Worm (Caenorhabditis elegans) whole organism, L2 larva: Measurements from ENCODE around the gene Y76B12C.8.

Experiments used
- F13H6.1 ChIP-seq: sonication (generic microtip); optimal IDR thresholded peaks from 2 replicates; lab custom pipeline; 2016; ENCODE audit warnings: missing genetic modification characterization, missing compliant biosample characterization
- R02D3.7 ChIP-seq: fragments of 150-350 bp; optimal IDR thresholded peaks from 2 replicates; lab custom pipeline; 2014; ENCODE audit warnings: missing biosample characterization, missing genetic modification characterization
- Y55F3AM.14 ChIP-seq: fragments of 200-800 bp; sonication (Bioruptor generic); optimal IDR thresholded peaks from 2 replicates; lab custom pipeline; 2018; ENCODE audit warnings: mild to moderate bottlenecking, missing genetic modification characterization, missing compliant biosample characterization
- ZK546.5 ChIP-seq: sonication (generic microtip); optimal IDR thresholded peaks from 2 replicates; lab custom pipeline; 2017; ENCODE audit warnings: missing biosample characterization, missing genetic modification characterization
- alr-1 ChIP-seq: fragments of 150-350 bp; optimal IDR thresholded peaks from 2 replicates; lab custom pipeline; 2014; ENCODE audit warnings: missing biosample characterization, missing genetic modification characterization
- aly-2 ChIP-seq: fragments of 150-350 bp; optimal IDR thresholded peaks from 2 replicates; lab custom pipeline; 2014; ENCODE audit warnings: missing biosample characterization, missing genetic modification characterization
- ama-1 ChIP-seq: fragments of 150-350 bp; optimal IDR thresholded peaks from 2 replicates; lab custom pipeline; 2018; ENCODE audit warnings: inconsistent platforms
- blmp-1 ChIP-seq: sonication (generic microtip); optimal IDR thresholded peaks from 2 replicates; lab custom pipeline; 2017; ENCODE audit warnings: missing genetic modification characterization, mild to moderate bottlenecking, missing compliant biosample characterization, antibody characterized with exemption, moderate library complexity; ENCODE audit not compliant: insufficient read depth
- ceh-16 ChIP-seq: fragments of 150-350 bp; optimal IDR thresholded peaks from 2 replicates; lab custom pipeline; 2014; ENCODE audit warnings: missing biosample characterization, missing genetic modification characterization
- ceh-82 ChIP-seq: fragments of 150-350 bp; optimal IDR thresholded peaks from 2 replicates; lab custom pipeline; 2014; ENCODE audit warnings: missing biosample characterization, missing genetic modification characterization
- crh-2 ChIP-seq: sonication (generic microtip); optimal IDR thresholded peaks from 2 replicates; lab custom pipeline; 2017; ENCODE audit warnings: missing biosample characterization, missing genetic modification characterization
- elt-1 ChIP-seq: fragments of 150-350 bp; optimal IDR thresholded peaks from 2 replicates; lab custom pipeline; 2014; ENCODE audit warnings: missing biosample characterization, missing genetic modification characterization
- fos-1 ChIP-seq: fragments of 150-350 bp; optimal IDR thresholded peaks from 2 replicates; lab custom pipeline; 2014; ENCODE audit warnings: missing biosample characterization, missing genetic modification characterization
- gmeb-1 ChIP-seq: fragments of 150-350 bp; optimal IDR thresholded peaks from 2 replicates; lab custom pipeline; 2014; ENCODE audit warnings: missing biosample characterization, missing genetic modification characterization
- lin-11 ChIP-seq: fragments of 150-350 bp; sonication (generic microtip); optimal IDR thresholded peaks from 2 replicates; lab custom pipeline; 2014; ENCODE audit warnings: missing biosample characterization, missing genetic modification characterization, inconsistent platforms, mixed read lengths
- lin-13 ChIP-seq: fragments of 150-350 bp; optimal IDR thresholded peaks from 2 replicates; lab custom pipeline; 2014; ENCODE audit warnings: missing biosample characterization, missing genetic modification reagents, missing genetic modification characterization
- lsy-2 ChIP-seq, 2 experiments: fragments of 150-350 bp in 1 of 2; sonication (generic microtip) in 1 of 2; optimal IDR thresholded peaks; 2 replicates each; lab custom pipeline; 2014 to 2017; ENCODE audit warnings: missing biosample characterization in 2 of 2, missing genetic modification characterization in 2 of 2
- mab-5 ChIP-seq: fragments of 150-350 bp; optimal IDR thresholded peaks from 2 replicates; lab custom pipeline; 2014; ENCODE audit warnings: missing biosample characterization, missing genetic modification characterization
- mbf-1 ChIP-seq: sonication (generic microtip); optimal IDR thresholded peaks from 2 replicates; lab custom pipeline; 2017; ENCODE audit warnings: missing biosample characterization, missing genetic modification characterization
- mdl-1 ChIP-seq, 2 experiments: fragments of 150-350 bp in 1 of 2; sonication (generic microtip) in 1 of 2; optimal IDR thresholded peaks; 2 replicates each; lab custom pipeline; 2017; ENCODE audit warnings: missing biosample characterization in 2 of 2, missing genetic modification characterization in 2 of 2
- nhr-11 ChIP-seq: fragments of 150-350 bp; optimal IDR thresholded peaks from 2 replicates; lab custom pipeline; 2014; ENCODE audit warnings: missing biosample characterization, missing genetic modification characterization
- nhr-12 ChIP-seq: fragments of 150-350 bp; optimal IDR thresholded peaks from 2 replicates; lab custom pipeline; 2014; ENCODE audit warnings: missing biosample characterization, missing genetic modification characterization
- nhr-21 ChIP-seq: fragments of 150-350 bp; optimal IDR thresholded peaks from 2 replicates; lab custom pipeline; 2014; ENCODE audit warnings: missing biosample characterization, missing genetic modification characterization
- nhr-23 ChIP-seq: fragments of 150-350 bp; optimal IDR thresholded peaks from 2 replicates; lab custom pipeline; 2014; ENCODE audit warnings: missing biosample characterization, missing genetic modification reagents, missing genetic modification characterization
- nhr-25 ChIP-seq: fragments of 150-350 bp; sonication (generic microtip); optimal IDR thresholded peaks from 3 replicates; lab custom pipeline; 2014; ENCODE audit warnings: missing biosample characterization, missing genetic modification characterization
- nhr-6 ChIP-seq: fragments of 150-350 bp; optimal IDR thresholded peaks from 2 replicates; lab custom pipeline; 2014; ENCODE audit warnings: missing biosample characterization, missing genetic modification characterization
- peb-1 ChIP-seq: fragments of 150-350 bp; optimal IDR thresholded peaks from 2 replicates; lab custom pipeline; 2014; ENCODE audit warnings: missing biosample characterization, missing genetic modification characterization
- sem-4 ChIP-seq: fragments of 150-350 bp; optimal IDR thresholded peaks from 2 replicates; lab custom pipeline; 2014; ENCODE audit warnings: missing biosample characterization, missing genetic modification reagents, missing genetic modification characterization
- sma-3 ChIP-seq: sonication (generic microtip); optimal IDR thresholded peaks from 2 replicates; lab custom pipeline; 2016; ENCODE audit warnings: missing genetic modification reagents, missing genetic modification characterization, missing compliant biosample characterization
- sma-9 ChIP-seq, 2 experiments: fragments of 150-350 bp in 1 of 2; sonication (generic microtip) in 1 of 2; optimal IDR thresholded peaks; 2 replicates each; lab custom pipeline; 2014 to 2016; ENCODE audit warnings: missing genetic modification characterization in 2 of 2, mild to moderate bottlenecking in 1 of 2, missing biosample characterization in 1 of 2, missing compliant biosample characterization in 1 of 2, missing genetic modification reagents in 1 of 2, moderate library complexity in 1 of 2
- snpc-4 ChIP-seq: fragments of 150-350 bp; optimal IDR thresholded peaks from 2 replicates; lab custom pipeline; 2014; ENCODE audit warnings: missing biosample characterization, missing genetic modification characterization
- zag-1 ChIP-seq: fragments of 150-350 bp; optimal IDR thresholded peaks from 2 replicates; lab custom pipeline; 2014; ENCODE audit warnings: missing biosample characterization, missing genetic modification characterization
- ztf-1 ChIP-seq: fragments of 200-800 bp; sonication (Bioruptor generic); conservative IDR thresholded peaks from 2 replicates; pipeline ENCODE4 v1.3.6; 2022; ENCODE audit warnings: missing genetic modification characterization, missing compliant biosample characterization
- ztf-11 ChIP-seq: sonication (generic microtip); optimal IDR thresholded peaks from 2 replicates; lab custom pipeline; 2017; ENCODE audit warnings: missing biosample characterization, missing genetic modification characterization

Gene Y76B12C.8

DNA sequence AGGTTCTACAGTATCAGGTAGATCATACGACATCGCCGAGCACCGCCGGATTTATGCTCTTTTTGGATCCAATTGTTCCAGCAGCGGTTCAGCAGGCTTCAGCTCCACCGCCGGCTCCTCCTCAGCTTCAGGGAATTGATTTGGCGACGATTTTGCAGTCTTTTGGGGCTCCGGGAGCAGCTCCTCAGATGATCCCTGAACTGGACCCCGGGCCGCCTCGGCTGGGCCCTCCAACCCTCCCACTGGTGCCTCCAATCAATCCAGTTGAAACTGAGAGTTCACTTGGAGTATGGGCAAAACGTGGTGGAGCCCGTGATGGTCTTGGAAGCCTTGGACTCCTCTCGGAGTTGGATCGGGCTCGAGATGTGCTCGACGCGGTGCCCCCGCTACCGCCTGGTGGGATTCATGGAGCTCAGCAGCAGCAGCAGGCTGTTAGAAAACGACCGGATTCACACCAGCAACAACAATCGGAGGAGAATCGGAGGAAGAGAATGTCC is 11.1 kb downstream of the Y76B12C.8 start:
- no peak for TF ChIP-seq mbf-1 (tag; lab: Kevin White, UChicago)
- TF ChIP-seq sma-3 (GFP tag; lab: Kevin White, UChicago) = no peak
- TF ChIP-seq aly-2 (tag; lab: Kevin White, UChicago) = no peak
- no peak for TF ChIP-seq sma-9 (GFP tag; optimal IDR thresholded peaks at IDR 0.05; lab: Kevin White, UChicago)
- no peak for TF ChIP-seq sma-9 (tag; optimal IDR thresholded peaks at IDR 0.05; lab: Kevin White, UChicago)
- no peak for TF ChIP-seq ama-1
- TF ChIP-seq lsy-2 (tag; optimal IDR thresholded peaks at IDR 0.05; lab: Kevin White, UChicago) = no peak
- TF ChIP-seq nhr-6 (tag; lab: Kevin White, UChicago) = no peak
- no peak for TF ChIP-seq ztf-1 (GFP tag; lab: Robert Waterston, UW)
- TF ChIP-seq fos-1 (tag; lab: Kevin White, UChicago) = no peak
- no peak for TF ChIP-seq snpc-4
- no peak for TF ChIP-seq lin-11 (tag; lab: Kevin White, UChicago)
- no peak for TF ChIP-seq nhr-11 (tag; lab: Kevin White, UChicago)
- TF ChIP-seq peb-1 (tag; lab: Kevin White, UChicago) = no peak
- TF ChIP-seq lin-13 (GFP tag; lab: Kevin White, UChicago) = no peak
- TF ChIP-seq nhr-23 (tag; lab: Kevin White, UChicago) = no peak
- TF ChIP-seq nhr-21 (tag; lab: Kevin White, UChicago) = no peak
- no peak for TF ChIP-seq crh-2 (tag; lab: Kevin White, UChicago)
- no peak for TF ChIP-seq nhr-12 (tag; lab: Kevin White, UChicago)
- no peak for TF ChIP-seq mdl-1 (tag; optimal IDR thresholded peaks at IDR 0.05; lab: Kevin White, UChicago)
- no peak for TF ChIP-seq ZK546.5 (tag; lab: Kevin White, UChicago)
- TF ChIP-seq, all 48 proteins: peak for 0

DNA sequence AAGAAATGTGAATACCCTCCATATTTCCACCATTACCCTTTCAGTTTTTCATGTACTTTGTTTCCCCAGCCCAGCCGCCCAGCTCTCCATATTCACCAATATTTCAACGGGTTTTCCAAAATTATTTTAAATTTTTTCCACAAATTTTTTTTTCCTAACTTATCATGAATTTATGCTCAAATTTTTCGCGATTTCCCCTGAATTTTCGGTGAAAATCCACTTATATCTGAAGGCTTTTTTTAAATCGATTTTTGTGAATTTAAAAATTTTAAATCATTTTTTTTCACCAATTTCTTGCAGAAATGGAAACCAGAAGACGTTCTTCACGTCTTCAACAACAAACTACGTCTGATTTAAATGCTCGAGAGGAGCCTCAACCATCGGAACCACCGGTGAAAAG is 13.0 kb downstream of the Y76B12C.8 start, which contains the start of gene xpc-1:
xpc-1 (plus strand) TSS at position 301 of the 400 bp plus-strand sequence.
- no peak for TF ChIP-seq lin-11 (tag; lab: Kevin White, UChicago)
- TF ChIP-seq nhr-25 (tag; lab: Kevin White, UChicago) = no peak
- no peak for TF ChIP-seq elt-1 (tag; lab: Kevin White, UChicago)
- TF ChIP-seq blmp-1 (tag; lab: Kevin White, UChicago) = no peak
- no peak for TF ChIP-seq ceh-16
- TF ChIP-seq sma-3 (GFP tag; lab: Kevin White, UChicago) = no peak
- TF ChIP-seq lsy-2 (tag; optimal IDR thresholded peaks at IDR 0.05; lab: Kevin White, UChicago) = no peak
- no peak for TF ChIP-seq nhr-23 (tag; lab: Kevin White, UChicago)
- no peak for TF ChIP-seq lin-13 (GFP tag; lab: Kevin White, UChicago)

DNA sequence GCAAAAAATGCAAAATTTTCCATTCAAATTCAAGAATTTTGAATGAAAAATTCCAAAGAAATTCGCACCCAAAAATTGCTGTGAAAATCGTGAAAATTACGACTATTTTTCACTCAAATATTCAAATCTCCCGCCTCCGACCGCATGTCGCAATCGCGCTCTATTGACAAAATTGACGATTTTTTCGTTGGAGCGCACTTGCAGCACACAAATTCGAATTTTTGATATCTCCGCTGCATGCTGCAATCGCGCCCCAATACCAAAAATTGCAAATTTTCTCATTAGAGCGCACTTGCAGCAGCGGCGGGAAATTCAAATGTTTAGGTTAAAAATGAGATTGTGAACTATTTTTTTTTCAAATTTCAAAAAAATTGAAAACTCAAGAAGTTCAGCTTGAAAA is 18.0 kb downstream of the Y76B12C.8 start:
- TF ChIP-seq mab-5 (tag; lab: Kevin White, UChicago) (no peak), ceh-16 (no peak), F13H6.1 (no peak), sem-4 (tag; lab: Kevin White, UChicago) (no peak), snpc-4 (no peak), R02D3.7 (no peak), ama-1 (no peak), sma-3 (GFP tag; lab: Kevin White, UChicago) (no peak), ztf-11 (no peak)

- TF ChIP-seq nhr-12 (tag; lab: Kevin White, UChicago) = no peak
- TF ChIP-seq nhr-11 (tag; lab: Kevin White, UChicago) = no peak
- TF ChIP-seq ama-1 = no peak
- no peak for TF ChIP-seq blmp-1 (tag; lab: Kevin White, UChicago)
- no peak for TF ChIP-seq sma-3 (GFP tag; lab: Kevin White, UChicago)
- TF ChIP-seq Y55F3AM.14 (GFP tag; lab: Kevin White, UChicago) = no peak
- no peak for TF ChIP-seq lin-11 (tag; lab: Kevin White, UChicago)
- TF ChIP-seq alr-1 (tag; lab: Kevin White, UChicago) = no peak
- no peak for TF ChIP-seq crh-2 (tag; lab: Kevin White, UChicago)
- no peak for TF ChIP-seq nhr-23 (tag; lab: Kevin White, UChicago)
- no peak for TF ChIP-seq fos-1 (tag; lab: Kevin White, UChicago)
- no peak for TF ChIP-seq ceh-82 (tag; lab: Kevin White, UChicago)
- TF ChIP-seq zag-1 (tag; lab: Kevin White, UChicago) = no peak
- TF ChIP-seq nhr-6 (tag; lab: Kevin White, UChicago) = no peak
- TF ChIP-seq lsy-2 (tag; optimal IDR thresholded peaks at IDR 0.05; lab: Kevin White, UChicago) = no peak
- no peak for TF ChIP-seq gmeb-1 (tag; lab: Kevin White, UChicago)
- TF ChIP-seq, all 48 proteins: peak for 0
Measured at ce11 chrIV:2002290-2002689, 22.5 kb downstream of the Y76B12C.8 start.
